Fruit fly (Drosophila melanogaster) whole organism, adult: ENCODE data around the gene elg1.

Experiments
- CG11617 ChIP-seq: fragments of 200-800 bp; sonication (Bioruptor generic); optimal IDR thresholded peaks from 2 replicates; lab custom pipeline; 2017; ENCODE audit warnings: mild to moderate bottlenecking, missing biosample characterization, missing genetic modification reagents, missing genetic modification characterization
- CG1620 ChIP-seq: fragments of 200-800 bp; sonication (Bioruptor generic); optimal IDR thresholded peaks from 2 replicates; lab custom pipeline; 2016; ENCODE audit warnings: missing biosample characterization, missing genetic modification characterization
- CG5204 ChIP-seq: fragments of 200-800 bp; sonication (Bioruptor generic); optimal IDR thresholded peaks from 2 replicates; lab custom pipeline; 2016; ENCODE audit warnings: missing biosample characterization, missing genetic modification characterization
- CG7101 ChIP-seq: fragments of 200-800 bp; sonication (Bioruptor generic); optimal IDR thresholded peaks from 2 replicates; lab custom pipeline; 2018; ENCODE audit warnings: missing biosample characterization, mild to moderate bottlenecking, missing genetic modification characterization, moderate library complexity
- Clk ChIP-seq: fragments of 200-800 bp; sonication (Bioruptor generic); optimal IDR thresholded peaks from 2 replicates; lab custom pipeline; 2017; ENCODE audit warnings: missing biosample characterization, missing genetic modification characterization
- Hr96 ChIP-seq: fragments of 200-800 bp; sonication (Bioruptor generic); optimal IDR thresholded peaks from 2 replicates; lab custom pipeline; 2016; ENCODE audit warnings: missing biosample characterization, missing genetic modification characterization
- Mnt ChIP-seq: fragments of 200-800 bp; sonication (Bioruptor generic); optimal IDR thresholded peaks from 2 replicates; lab custom pipeline; 2016; ENCODE audit warnings: missing biosample characterization, mild to moderate bottlenecking, missing genetic modification characterization
- bab1 ChIP-seq: fragments of 200-800 bp; sonication (Bioruptor generic); optimal IDR thresholded peaks from 3 replicates; lab custom pipeline; 2019; ENCODE audit warnings: missing biosample characterization, mild to moderate bottlenecking, missing genetic modification characterization, moderate library complexity
- cic ChIP-seq: fragments of 200-800 bp; sonication (Bioruptor generic); optimal IDR thresholded peaks from 2 replicates; lab custom pipeline; 2017; ENCODE audit warnings: missing biosample characterization, mild to moderate bottlenecking, missing genetic modification characterization, moderate library complexity
- cnc ChIP-seq, 2 experiments: fragments of >200 bp; optimal IDR thresholded peaks; 2 replicates each; lab custom pipeline; 2017
- kay ChIP-seq: fragments of 200-800 bp; sonication (Bioruptor generic); peaks from one replicate; lab custom pipeline; 2016; ENCODE audit warnings: missing biosample characterization, missing genetic modification characterization, borderline replicate concordance
- ovo ChIP-seq: fragments of 200-800 bp; sonication (Bioruptor generic); optimal IDR thresholded peaks from 2 replicates; lab custom pipeline; 2016; ENCODE audit warnings: missing biosample characterization, missing genetic modification characterization

- TF ChIP-seq cic (GFP tag; lab: Kevin White, UChicago) (no peak), kay (GFP tag; lab: Kevin White, UChicago) (no peak), Hr96 (GFP tag; lab: Kevin White, UChicago) (no peak), CG11617 (GFP tag; lab: Kevin White, UChicago) (no peak), Clk (GFP tag; lab: Kevin White, UChicago) (no peak), Mnt (GFP tag; lab: Kevin White, UChicago) (no peak), CG5204 (GFP tag; lab: Kevin White, UChicago) (no peak), cnc (optimal IDR thresholded peaks at IDR 0.05; lab: Kevin White, UChicago) (peak; percentile 42 to 67), bab1 (no peak), CG7101 (tag; lab: Kevin White, UChicago) (no peak), ovo (GFP tag; lab: Kevin White, UChicago) (no peak), CG1620 (no peak)
These were observed 29.3 kb downstream of the elg1 start for dm6 chr3L:16161131-16161530.
